Fruit fly (Drosophila melanogaster) whole organism, pupa: Measurements from ENCODE around the gene Ns4.
A peak's percentile ranks its signal among the peaks of the same experiment; 100 is the strongest.

Experiments
- CG10348 ChIP-seq: fragments of 200-800 bp; sonication (Bioruptor generic); IDR thresholded peaks from 2 replicates; pipeline ENCODE4 v1.3.6; 2022; ENCODE audit warnings: missing biosample characterization, missing genetic modification characterization
- CG12605 ChIP-seq: fragments of 200-800 bp; sonication (Bioruptor generic); IDR thresholded peaks from 2 replicates; pipeline ENCODE4 v1.3.6; 2022; ENCODE audit warnings: missing biosample characterization, missing genetic modification characterization
- CG13204 ChIP-seq: fragments of 200-800 bp; sonication (Bioruptor generic); optimal IDR thresholded peaks from 2 replicates; lab custom pipeline; 2018; ENCODE audit warnings: missing biosample characterization, mild to moderate bottlenecking, missing genetic modification characterization, moderate library complexity
- CG14655 ChIP-seq: fragments of 200-800 bp; sonication (Bioruptor generic); optimal IDR thresholded peaks from 3 replicates; lab custom pipeline; 2017; ENCODE audit warnings: mild to moderate bottlenecking, missing biosample characterization, missing genetic modification reagents, missing genetic modification characterization
- CG15710 ChIP-seq: fragments of 200-800 bp; sonication (Bioruptor generic); optimal IDR thresholded peaks from 2 replicates; lab custom pipeline; 2018; ENCODE audit warnings: missing biosample characterization, mild to moderate bottlenecking, missing genetic modification characterization, moderate library complexity
- CG17806 ChIP-seq: fragments of 200-800 bp; sonication (Bioruptor generic); optimal IDR thresholded peaks from 2 replicates; lab custom pipeline; 2018; ENCODE audit warnings: missing biosample characterization, mild to moderate bottlenecking, missing genetic modification characterization, moderate library complexity
- CG32121 ChIP-seq: fragments of 200-800 bp; sonication (Bioruptor generic); IDR thresholded peaks from 2 replicates; pipeline ENCODE4 v1.3.6; 2022; ENCODE audit warnings: missing biosample characterization, missing genetic modification characterization
- CG34367 ChIP-seq: fragments of 200-800 bp; sonication (Bioruptor generic); optimal IDR thresholded peaks from 2 replicates; lab custom pipeline; 2018; ENCODE audit warnings: missing biosample characterization, mild to moderate bottlenecking, missing genetic modification characterization
- CG4496 ChIP-seq: fragments of 200-800 bp; sonication (Bioruptor generic); IDR thresholded peaks from 3 replicates; pipeline ENCODE4 v1.3.6; 2022; ENCODE audit warnings: missing biosample characterization, missing genetic modification characterization
- CG8159 ChIP-seq: fragments of 200-800 bp; sonication (Bioruptor generic); optimal IDR thresholded peaks from 3 replicates; lab custom pipeline; 2018; ENCODE audit warnings: missing biosample characterization, mild to moderate bottlenecking, missing genetic modification characterization, moderate library complexity
- CG8301 ChIP-seq: fragments of 200-800 bp; sonication (Bioruptor generic); optimal IDR thresholded peaks from 2 replicates; lab custom pipeline; 2018; ENCODE audit warnings: missing biosample characterization, mild to moderate bottlenecking, missing genetic modification characterization
- CG9948 ChIP-seq: fragments of 200-800 bp; sonication (Bioruptor generic); optimal IDR thresholded peaks from 2 replicates; lab custom pipeline; 2018; ENCODE audit warnings: missing biosample characterization, mild to moderate bottlenecking, missing genetic modification characterization, moderate library complexity
- D1 ChIP-seq: fragments of 200-800 bp; sonication (Bioruptor generic); optimal IDR thresholded peaks from 2 replicates; lab custom pipeline; 2018; ENCODE audit warnings: missing biosample characterization, mild to moderate bottlenecking, missing genetic modification characterization, moderate library complexity
- EcR ChIP-seq: fragments of 200-800 bp; sonication (Bioruptor generic); optimal IDR thresholded peaks from 3 replicates; lab custom pipeline; 2019; ENCODE audit warnings: missing biosample characterization, missing genetic modification characterization, mild to moderate bottlenecking, moderate library complexity, missing genetic modification reagents
- Ets98B ChIP-seq: fragments of 200-800 bp; sonication (Bioruptor generic); IDR thresholded peaks from 2 replicates; pipeline ENCODE4 v1.3.6; 2022; ENCODE audit warnings: missing biosample characterization, missing genetic modification characterization
- Pif1A ChIP-seq: fragments of 200-800 bp; sonication (Bioruptor generic); optimal IDR thresholded peaks from 3 replicates; lab custom pipeline; 2016; ENCODE audit warnings: missing biosample characterization, missing genetic modification characterization
- Pif1B ChIP-seq: fragments of 200-800 bp; sonication (Bioruptor generic); optimal IDR thresholded peaks from 3 replicates; lab custom pipeline; 2016; ENCODE audit warnings: missing biosample characterization, missing genetic modification characterization
- Snoo ChIP-seq: fragments of 200-800 bp; sonication (Bioruptor generic); optimal IDR thresholded peaks from 3 replicates; lab custom pipeline; 2017; ENCODE audit warnings: missing biosample characterization, mild to moderate bottlenecking, missing genetic modification characterization, inconsistent platforms
- fd96Ca ChIP-seq: fragments of 200-800 bp; sonication (Bioruptor generic); IDR thresholded peaks from 3 replicates; pipeline ENCODE4 v1.3.6; 2022; ENCODE audit warnings: missing biosample characterization, missing genetic modification characterization
- gl ChIP-seq: fragments of 200-800 bp; sonication (Bioruptor generic); optimal IDR thresholded peaks from 2 replicates; lab custom pipeline; 2018; ENCODE audit warnings: missing biosample characterization, mild to moderate bottlenecking, missing genetic modification characterization
- rn ChIP-seq: fragments of 200-800 bp; sonication (Bioruptor generic); IDR thresholded peaks from 2 replicates; pipeline ENCODE4 v1.3.6; 2022; ENCODE audit warnings: missing biosample characterization, missing genetic modification characterization

The Ns4 gene

dm6 chr2L:20716077-20716476 lies 36.2 kb upstream of the Ns4 start:
- peak; percentile 75 for TF ChIP-seq CG14655
- TF ChIP-seq fd96Ca (GFP tag; lab: Robert Waterston, UW): peak; percentile 46; the same call in 1 of the 3 replicates
- no peak for TF ChIP-seq rn (GFP tag; lab: Robert Waterston, UW)
- TF ChIP-seq CG34367 (tag; lab: Kevin White, UChicago): no peak
- TF ChIP-seq CG8301 (tag; lab: Kevin White, UChicago): peak; percentile 63
- peak; percentile 67 for TF ChIP-seq Pif1A (GFP tag; lab: Kevin White, UChicago)
- TF ChIP-seq Ets98B (GFP tag; lab: Robert Waterston, UW): peak; percentile 53; the same call in 1 of the 2 replicates
- TF ChIP-seq Snoo (tag; lab: Kevin White, UChicago): peak; percentile 86
- TF ChIP-seq CG8159 (tag; lab: Kevin White, UChicago): peak; percentile 12
- peak; percentile 26 for TF ChIP-seq CG17806
- TF ChIP-seq CG9948 (tag; lab: Kevin White, UChicago): peak; percentile 1
- peak; percentile 83 for TF ChIP-seq CG4496 (GFP tag; lab: Robert Waterston, UW)
- TF ChIP-seq CG13204 (GFP tag; lab: Kevin White, UChicago): peak; percentile 79
- peak; percentile 56 for TF ChIP-seq CG32121 (GFP tag; lab: Robert Waterston, UW)
- TF ChIP-seq EcR (GFP tag; lab: Kevin White, UChicago): peak; percentile 59
- no peak for TF ChIP-seq CG10348
- no peak for TF ChIP-seq CG15710
- peak; percentile 60 for TF ChIP-seq Pif1B

DNA sequence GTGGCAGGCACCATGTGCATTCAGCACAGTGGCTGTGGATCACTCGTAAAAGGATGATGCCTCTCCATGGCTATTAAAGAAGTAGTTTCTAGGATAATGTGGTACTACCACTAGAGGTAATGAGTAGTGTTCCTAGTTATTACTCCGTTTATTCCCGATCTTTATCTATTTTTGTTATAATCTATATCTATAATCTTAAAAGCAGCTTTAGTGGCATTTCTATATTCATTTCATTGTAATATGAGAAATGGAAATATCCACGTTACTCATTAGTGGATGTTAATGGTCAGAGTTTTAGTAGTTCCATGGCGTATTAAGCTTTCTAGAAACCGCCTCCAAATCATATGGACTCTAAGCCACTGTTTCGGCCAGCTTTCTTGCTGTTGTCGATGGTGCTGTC lies 35.6 kb upstream of the Ns4 start:
- TF ChIP-seq CG14655 (peak; percentile 33), CG8301 (tag; lab: Kevin White, UChicago) (peak; percentile 52), CG8159 (tag; lab: Kevin White, UChicago) (peak; percentile 26), CG32121 (GFP tag; lab: Robert Waterston, UW) (0 out of 2 replicates have a peak, but pooled peaks have one; percentile 24), Ets98B (GFP tag; lab: Robert Waterston, UW) (no peak)

- TF ChIP-seq D1 (tag; lab: Kevin White, UChicago) (no peak), Snoo (tag; lab: Kevin White, UChicago) (no peak), CG15710 (no peak), CG32121 (GFP tag; lab: Robert Waterston, UW) (no peak), CG9948 (tag; lab: Kevin White, UChicago) (no peak), CG13204 (GFP tag; lab: Kevin White, UChicago) (no peak), gl (tag; lab: Kevin White, UChicago) (no peak), rn (GFP tag; lab: Robert Waterston, UW) (no peak), CG8301 (tag; lab: Kevin White, UChicago) (no peak), CG14655 (no peak), CG34367 (tag; lab: Kevin White, UChicago) (no peak), CG12605 (no peak), fd96Ca (GFP tag; lab: Robert Waterston, UW) (no peak), EcR (GFP tag; lab: Kevin White, UChicago) (no peak)
Observed at dm6 chr2L:20720011-20720410, 32.3 kb upstream of the Ns4 start.

dm6 chr2L:20721456-20721855 lies 30.8 kb upstream of the Ns4 start:
- TF ChIP-seq CG34367 (tag; lab: Kevin White, UChicago): peak; percentile 47
- TF ChIP-seq CG15710: no peak
- TF ChIP-seq fd96Ca (GFP tag; lab: Robert Waterston, UW): peak; percentile 80
- peak; percentile 49; the same call in 1 of the 2 replicates for TF ChIP-seq rn (GFP tag; lab: Robert Waterston, UW)
- no peak for TF ChIP-seq EcR (GFP tag; lab: Kevin White, UChicago)
- TF ChIP-seq CG12605: peak; percentile 80
- peak; percentile 91 for TF ChIP-seq CG8301 (tag; lab: Kevin White, UChicago)
- TF ChIP-seq CG4496 (GFP tag; lab: Robert Waterston, UW): peak; percentile 85
- TF ChIP-seq CG8159 (tag; lab: Kevin White, UChicago): peak; percentile 48
- peak; percentile 65 for TF ChIP-seq CG9948 (tag; lab: Kevin White, UChicago)
- TF ChIP-seq Pif1B: peak; percentile 69
- peak; percentile 84 for TF ChIP-seq Ets98B (GFP tag; lab: Robert Waterston, UW)
- TF ChIP-seq Pif1A (GFP tag; lab: Kevin White, UChicago): peak; percentile 66
- no peak for TF ChIP-seq D1 (tag; lab: Kevin White, UChicago)
- no peak for TF ChIP-seq CG13204 (GFP tag; lab: Kevin White, UChicago)
- TF ChIP-seq CG32121 (GFP tag; lab: Robert Waterston, UW): peak; percentile 81
- 0 out of 2 replicates have a peak, but pooled peaks have one; percentile 35 for TF ChIP-seq CG10348
- TF ChIP-seq Snoo (tag; lab: Kevin White, UChicago): no peak
- no peak for TF ChIP-seq gl (tag; lab: Kevin White, UChicago)
- TF ChIP-seq CG17806: no peak
- TF ChIP-seq CG14655: peak; percentile 88

DNA sequence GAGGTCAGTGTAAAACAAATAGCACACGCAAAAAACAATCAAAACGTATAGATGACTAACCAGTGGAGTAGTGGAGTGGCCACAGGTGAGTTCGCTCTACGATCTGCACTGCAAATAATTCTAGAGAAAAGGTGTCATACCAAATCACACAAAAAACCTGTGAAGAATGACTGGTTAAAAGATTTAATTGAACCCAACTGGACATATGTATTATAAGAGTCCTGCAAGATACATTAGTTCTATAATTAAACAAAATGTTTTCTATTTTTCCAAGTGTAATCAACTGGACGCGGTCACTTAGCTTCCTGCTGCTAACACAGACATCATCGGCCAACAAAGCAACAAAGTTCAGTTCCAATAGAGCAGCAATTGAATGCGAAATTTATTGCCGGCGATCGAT lies 28.3 kb upstream of the Ns4 start:
- 0 out of 2 replicates have a peak, but pooled peaks have one; percentile 16 for TF ChIP-seq Ets98B (GFP tag; lab: Robert Waterston, UW)
- no peak for TF ChIP-seq gl (tag; lab: Kevin White, UChicago)
- peak; percentile 36; the same call in 1 of the 2 replicates for TF ChIP-seq CG32121 (GFP tag; lab: Robert Waterston, UW)

dm6 chr2L:20726451-20726850 lies 25.8 kb upstream of the Ns4 start, which contains the start of gene CG9316:
CG9316 (minus strand) TSS chr2L:20726551.
- TF ChIP-seq CG12605 (no peak), CG8301 (tag; lab: Kevin White, UChicago) (no peak)
